Fruit fly (Drosophila melanogaster) whole organism, wandering third instar larva: Measurements from ENCODE around the gene ERp44.

Experiments
- Abd-B ChIP-seq: fragments of >200 bp; optimal IDR thresholded peaks from 2 replicates; lab custom pipeline; 2017; ENCODE audit warnings: missing biosample characterization, missing genetic modification characterization
- Dfd ChIP-seq: fragments of >200 bp; optimal IDR thresholded peaks from 2 replicates; lab custom pipeline; 2017; ENCODE audit warnings: missing biosample characterization, missing genetic modification characterization
- Hr83 ChIP-seq: fragments of 200-300 bp; sonication (Bioruptor generic); optimal IDR thresholded peaks from 2 replicates; lab custom pipeline; 2016; ENCODE audit warnings: missing biosample characterization, mild to moderate bottlenecking, missing genetic modification characterization, moderate library complexity; ENCODE audit not compliant: poor library complexity, severe bottlenecking
- dsf ChIP-seq: sonication (Bioruptor generic); optimal IDR thresholded peaks from 2 replicates; lab custom pipeline; 2016; ENCODE audit warnings: missing biosample characterization, missing genetic modification characterization, borderline replicate concordance
- h ChIP-seq: fragments of 200-800 bp; sonication (Bioruptor generic); optimal IDR thresholded peaks from 3 replicates; lab custom pipeline; 2016; ENCODE audit warnings: missing biosample characterization, mild to moderate bottlenecking, missing genetic modification characterization
- lola ChIP-seq: fragments of >200 bp; optimal IDR thresholded peaks from 2 replicates; lab custom pipeline; 2017; ENCODE audit warnings: missing biosample characterization, missing genetic modification characterization
- psq ChIP-seq: fragments of 200-800 bp; sonication (Bioruptor generic); optimal IDR thresholded peaks from 3 replicates; lab custom pipeline; 2017; ENCODE audit warnings: missing biosample characterization, mild to moderate bottlenecking, missing genetic modification characterization, moderate library complexity
- sv ChIP-seq: fragments of 200-800 bp; sonication (Bioruptor generic); optimal IDR thresholded peaks from 3 replicates; lab custom pipeline; 2016; ENCODE audit warnings: missing biosample characterization, missing genetic modification characterization

- TF ChIP-seq psq (GFP tag; lab: Kevin White, UChicago): no peak
- no peak for TF ChIP-seq Dfd (GFP tag; lab: Kevin White, UChicago)
- TF ChIP-seq Abd-B: no peak
- TF ChIP-seq sv: no peak
- TF ChIP-seq h (GFP tag; lab: Kevin White, UChicago): no peak
- no peak for TF ChIP-seq Hr83 (GFP tag; lab: Kevin White, UChicago)
- TF ChIP-seq lola: no peak
- no peak for TF ChIP-seq dsf
Observed at dm6 chrX:16313078-16313875, 15.8 kb upstream of the ERp44 start, which contains the start of the genes CG9915 and SWIP.
